Fruit fly (Drosophila melanogaster) whole organism, wandering third instar larva: Measurements from ENCODE around the gene CG11598.

ENCODE experiments used
- HLH106 ChIP-seq: fragments of 200-800 bp; optimal IDR thresholded peaks from 3 replicates; lab custom pipeline; 2019; ENCODE audit warnings: missing biosample characterization, mild to moderate bottlenecking, missing genetic modification characterization, moderate library complexity
- OdsH ChIP-seq: fragments of 200-800 bp; sonication (Bioruptor generic); optimal IDR thresholded peaks from 2 replicates; lab custom pipeline; 2016; ENCODE audit warnings: missing biosample characterization, mild to moderate bottlenecking, missing genetic modification characterization

DNA sequence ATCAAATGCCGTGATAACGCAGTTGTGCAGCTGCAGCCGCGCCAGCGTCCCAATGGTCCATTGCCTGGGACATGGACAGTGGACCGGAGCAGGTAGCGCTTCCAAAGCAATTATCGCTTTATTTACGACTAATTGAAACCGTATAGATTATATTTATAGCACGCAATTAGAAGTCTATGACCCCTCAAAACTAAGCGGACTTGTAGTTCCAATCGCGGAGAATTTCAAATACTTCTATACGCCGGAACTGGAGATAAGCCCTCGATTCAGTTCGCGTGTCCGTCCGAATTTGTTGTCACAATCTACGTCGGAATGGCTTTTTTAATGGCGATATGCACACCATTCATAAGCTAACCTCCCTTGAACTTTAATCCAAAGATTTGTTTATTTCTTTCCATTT, 50.6 kb downstream of the CG11598 start:
- TF ChIP-seq HLH106 (tag; lab: Kevin White, UChicago) (no peak), OdsH (GFP tag; lab: Kevin White, UChicago) (no peak)
